Worm (Caenorhabditis elegans) whole organism, late embryonic: ENCODE measurements around the gene F42A6.5.
A peak's percentile ranks its signal among the peaks of the same experiment; 100 is the strongest.

Experiments used
- C08G9.2 ChIP-seq: sonication (generic microtip); optimal IDR thresholded peaks from 2 replicates; lab custom pipeline; 2016; ENCODE audit warnings: mild to moderate bottlenecking, missing genetic modification characterization, moderate library complexity, missing compliant biosample characterization
- C38D4.7 ChIP-seq: fragments of 200-800 bp; sonication (Bioruptor generic); optimal IDR thresholded peaks from 2 replicates; lab custom pipeline; 2018; ENCODE audit warnings: mild to moderate bottlenecking, missing genetic modification characterization, moderate library complexity, missing compliant biosample characterization
- K02D7.2 ChIP-seq: sonication (generic microtip); optimal IDR thresholded peaks from 2 replicates; lab custom pipeline; 2017; ENCODE audit warnings: mild to moderate bottlenecking, missing genetic modification characterization, missing compliant biosample characterization
- K09A11.1 ChIP-seq: sonication (generic microtip); optimal IDR thresholded peaks from 2 replicates; lab custom pipeline; 2017; ENCODE audit warnings: antibody characterized with exemption, mild to moderate bottlenecking, missing genetic modification characterization, missing compliant biosample characterization; ENCODE audit not compliant: insufficient read depth
- T23F11.4 ChIP-seq: fragments of 200-800 bp; sonication (Bioruptor generic); optimal IDR thresholded peaks from 2 replicates; lab custom pipeline; 2018; ENCODE audit warnings: mild to moderate bottlenecking, missing genetic modification characterization, missing compliant biosample characterization
- ahr-1 ChIP-seq: sonication (generic microtip); optimal IDR thresholded peaks from 2 replicates; lab custom pipeline; 2016; ENCODE audit warnings: missing genetic modification characterization, missing compliant biosample characterization
- ama-1 ChIP-seq: fragments of 150-350 bp; optimal IDR thresholded peaks from 2 replicates; lab custom pipeline; 2014
- ceh-14 ChIP-seq: sonication (generic microtip); optimal IDR thresholded peaks from 2 replicates; lab custom pipeline; 2016; ENCODE audit warnings: missing genotype, missing genetic modification characterization, missing compliant biosample characterization
- ceh-18 ChIP-seq: sonication (generic microtip); optimal IDR thresholded peaks from 2 replicates; lab custom pipeline; 2016; ENCODE audit warnings: missing genetic modification characterization, missing compliant biosample characterization
- ceh-19 ChIP-seq: fragments of 200-800 bp; sonication (Bioruptor generic); optimal IDR thresholded peaks from 2 replicates; lab custom pipeline; 2018; ENCODE audit warnings: mild to moderate bottlenecking, missing genetic modification characterization, missing compliant biosample characterization
- ceh-2 ChIP-seq: sonication (generic microtip); optimal IDR thresholded peaks from 2 replicates; lab custom pipeline; 2016; ENCODE audit warnings: missing genotype, missing genetic modification characterization, missing compliant biosample characterization
- ceh-24 ChIP-seq: sonication (generic microtip); optimal IDR thresholded peaks from 2 replicates; lab custom pipeline; 2016; ENCODE audit warnings: mild to moderate bottlenecking, missing genetic modification characterization, missing compliant biosample characterization
- ceh-30 ChIP-seq: fragments of 150-350 bp; optimal IDR thresholded peaks from 2 replicates; lab custom pipeline; 2014; ENCODE audit warnings: missing biosample characterization, missing genetic modification characterization
- ceh-31 ChIP-seq: sonication (generic microtip); optimal IDR thresholded peaks from 2 replicates; lab custom pipeline; 2016; ENCODE audit warnings: missing genetic modification characterization, missing compliant biosample characterization
- ceh-34 ChIP-seq: sonication (generic microtip); optimal IDR thresholded peaks from 2 replicates; lab custom pipeline; 2016; ENCODE audit warnings: mild to moderate bottlenecking, missing genetic modification characterization, missing compliant biosample characterization
- ceh-45 ChIP-seq: fragments of 200-800 bp; sonication (Bioruptor generic); IDR thresholded peaks from 2 replicates; pipeline ENCODE4 v1.3.6; 2022; ENCODE audit warnings: missing genetic modification reagents, missing genetic modification characterization, missing compliant biosample characterization
- dve-1 ChIP-seq: sonication (generic microtip); optimal IDR thresholded peaks from 2 replicates; lab custom pipeline; 2017; ENCODE audit warnings: antibody characterized with exemption, mild to moderate bottlenecking, missing genetic modification characterization, missing compliant biosample characterization
- elt-2 ChIP-seq: sonication (generic microtip); optimal IDR thresholded peaks from 2 replicates; lab custom pipeline; 2016; ENCODE audit warnings: missing genetic modification reagents, missing genetic modification characterization, missing compliant biosample characterization
- elt-4 ChIP-seq: sonication (generic microtip); optimal IDR thresholded peaks from 2 replicates; lab custom pipeline; 2016; ENCODE audit warnings: missing genetic modification characterization, missing compliant biosample characterization
- eyg-1 ChIP-seq: sonication (generic microtip); optimal IDR thresholded peaks from 2 replicates; lab custom pipeline; 2016; ENCODE audit warnings: missing genotype, missing genetic modification characterization, missing compliant biosample characterization
- fkh-10 ChIP-seq: fragments of 150-350 bp; optimal IDR thresholded peaks from 2 replicates; lab custom pipeline; 2014; ENCODE audit warnings: missing biosample characterization, missing genetic modification reagents, missing genetic modification characterization
- hlh-30 ChIP-seq: sonication (generic microtip); optimal IDR thresholded peaks from 2 replicates; lab custom pipeline; 2017; ENCODE audit warnings: antibody characterized with exemption, missing genetic modification characterization, missing compliant biosample characterization; ENCODE audit not compliant: insufficient read depth
- hlh-8 ChIP-seq: sonication (generic microtip); optimal IDR thresholded peaks from 2 replicates; lab custom pipeline; 2016; ENCODE audit warnings: missing genotype, missing genetic modification characterization, missing compliant biosample characterization
- lin-11 ChIP-seq: fragments of 200-800 bp; sonication (Bioruptor generic); optimal IDR thresholded peaks from 2 replicates; lab custom pipeline; 2018; ENCODE audit warnings: mild to moderate bottlenecking, missing genetic modification characterization, missing compliant biosample characterization
- mec-3 ChIP-seq: sonication (generic microtip); optimal IDR thresholded peaks from 2 replicates; lab custom pipeline; 2016; ENCODE audit warnings: borderline replicate concordance, missing genetic modification characterization, missing compliant biosample characterization
- nfya-1 ChIP-seq: sonication (generic microtip); optimal IDR thresholded peaks from 2 replicates; lab custom pipeline; 2017; ENCODE audit warnings: missing genetic modification characterization, mild to moderate bottlenecking, missing compliant biosample characterization, antibody characterized with exemption, moderate library complexity
- nhr-11 ChIP-seq: fragments of 150-350 bp; optimal IDR thresholded peaks from 2 replicates; lab custom pipeline; 2014; ENCODE audit warnings: missing biosample characterization, missing genetic modification characterization
- pag-3 ChIP-seq: sonication (generic microtip); optimal IDR thresholded peaks from 2 replicates; lab custom pipeline; 2016; ENCODE audit warnings: missing compliant biosample characterization, missing genetic modification characterization, borderline replicate concordance
- pax-1 ChIP-seq: fragments of 150-350 bp; optimal IDR thresholded peaks from 2 replicates; lab custom pipeline; 2014; ENCODE audit warnings: missing biosample characterization, missing genetic modification characterization
- pha-4 ChIP-seq: fragments of 150-350 bp; optimal IDR thresholded peaks from 2 replicates; lab custom pipeline; 2018; ENCODE audit warnings: missing biosample characterization, missing genetic modification reagents, missing genetic modification characterization
- pqm-1 ChIP-seq: sonication (generic microtip); optimal IDR thresholded peaks from 2 replicates; lab custom pipeline; 2016; ENCODE audit warnings: missing genetic modification characterization, missing compliant biosample characterization
- pros-1 ChIP-seq: fragments of 150-350 bp; optimal IDR thresholded peaks from 2 replicates; lab custom pipeline; 2014; ENCODE audit warnings: missing biosample characterization, missing genetic modification reagents, missing genetic modification characterization
- ref-2 ChIP-seq: sonication (generic microtip); optimal IDR thresholded peaks from 2 replicates; lab custom pipeline; 2016; ENCODE audit warnings: missing genetic modification characterization, missing compliant biosample characterization
- rnt-1 ChIP-seq: sonication (generic microtip); optimal IDR thresholded peaks from 2 replicates; lab custom pipeline; 2016; ENCODE audit warnings: missing genetic modification characterization, missing compliant biosample characterization
- sdc-2 ChIP-seq: sonication (generic microtip); optimal IDR thresholded peaks from 2 replicates; lab custom pipeline; 2016; ENCODE audit warnings: missing genotype, missing genetic modification characterization, missing compliant biosample characterization
- syd-9 ChIP-seq: sonication (generic microtip); optimal IDR thresholded peaks from 2 replicates; lab custom pipeline; 2016; ENCODE audit warnings: mild to moderate bottlenecking, missing genetic modification characterization, moderate library complexity, missing compliant biosample characterization
- tbx-2 ChIP-seq: sonication (generic microtip); optimal IDR thresholded peaks from 2 replicates; lab custom pipeline; 2016; ENCODE audit warnings: missing genetic modification characterization, missing compliant biosample characterization
- tbx-7 ChIP-seq: sonication (generic microtip); optimal IDR thresholded peaks from 2 replicates; lab custom pipeline; 2016; ENCODE audit warnings: missing genotype, missing genetic modification characterization, missing compliant biosample characterization
- unc-3 ChIP-seq, 2 experiments: fragments of 200-800 bp in 1 of 2; sonication (Bioruptor generic) in 1 of 2; sonication (generic microtip) in 1 of 2; conservative IDR thresholded peaks in 1 of 2; optimal IDR thresholded peaks in 1 of 2; 2 replicates each; pipeline versions ENCODE4 v1.3.6 to Lab custom; 2016 to 2022; ENCODE audit warnings: missing compliant biosample characterization in 2 of 2, missing genetic modification characterization in 2 of 2, missing genetic modification reagents in 1 of 2
- unc-42 ChIP-seq: sonication (generic microtip); optimal IDR thresholded peaks from 2 replicates; lab custom pipeline; 2016; ENCODE audit warnings: missing genotype, missing genetic modification characterization, missing compliant biosample characterization
- zip-5 ChIP-seq: sonication (generic microtip); optimal IDR thresholded peaks from 2 replicates; lab custom pipeline; 2016; ENCODE audit warnings: missing genetic modification characterization, missing compliant biosample characterization

F42A6.5 gene

DNA sequence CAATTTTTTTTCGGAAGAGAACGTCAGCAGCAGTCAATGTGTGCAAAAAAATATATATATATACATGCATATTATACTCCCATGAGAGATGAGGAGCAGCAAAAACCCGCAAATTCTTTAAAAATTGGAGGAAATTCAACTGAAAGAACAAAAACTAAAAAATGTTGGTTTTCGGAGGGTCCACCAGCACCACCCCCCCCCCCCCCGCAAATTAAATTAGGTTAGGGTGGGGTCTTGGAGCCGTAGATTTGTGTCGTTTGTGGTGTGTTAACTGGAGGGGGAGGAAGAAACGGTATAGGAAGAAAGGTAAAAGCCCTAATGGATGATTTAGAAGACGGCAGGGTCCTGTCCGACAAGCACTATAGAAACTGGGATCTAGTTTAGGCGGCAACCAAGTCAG, 16.7 kb upstream of the F42A6.5 start:
- no peak for TF ChIP-seq pha-4 (tag; lab: Kevin White, UChicago)
- TF ChIP-seq zip-5, result no peak
- TF ChIP-seq rnt-1, result no peak
- no peak for TF ChIP-seq ceh-19 (GFP tag; lab: Kevin White, UChicago)
- no peak for TF ChIP-seq eyg-1

DNA sequence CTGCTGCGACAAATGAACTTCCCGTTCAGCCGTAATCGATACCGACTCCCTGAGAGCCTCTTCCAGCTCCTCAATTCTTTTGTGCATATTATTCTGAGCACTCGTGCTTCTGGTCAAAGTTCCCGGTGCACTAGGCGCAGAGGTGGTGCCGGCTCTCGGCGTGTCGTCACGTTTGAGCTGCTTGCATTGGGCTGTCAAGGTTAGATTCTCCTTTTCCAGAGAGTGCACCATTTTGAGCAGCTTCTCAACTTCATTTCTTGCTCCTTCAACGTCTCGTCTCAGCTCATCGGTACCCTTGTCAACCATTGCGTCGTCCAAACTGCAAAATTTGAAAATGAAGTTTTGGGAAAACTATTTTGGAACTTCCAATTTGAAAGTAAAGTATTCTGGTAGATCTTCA, 13.8 kb upstream of the F42A6.5 start:
- TF ChIP-seq pqm-1 (tag; lab: Kevin White, UChicago) (no peak), tbx-2 (tag; lab: Kevin White, UChicago) (no peak), ahr-1 (tag; lab: Kevin White, UChicago) (no peak), ceh-45 (GFP tag; lab: Robert Waterston, UW) (no peak), hlh-8 (no peak), pros-1 (tag; lab: Kevin White, UChicago) (no peak), ceh-14 (tag; lab: Kevin White, UChicago) (no peak), zip-5 (no peak), ceh-18 (tag; lab: Kevin White, UChicago) (no peak), hlh-30 (no peak), C38D4.7 (GFP tag; lab: Kevin White, UChicago) (no peak), mec-3 (tag; lab: Kevin White, UChicago) (no peak), lin-11 (tag; lab: Kevin White, UChicago) (no peak), T23F11.4 (GFP tag; lab: Kevin White, UChicago) (no peak), sdc-2 (tag; lab: Kevin White, UChicago) (no peak), ceh-30 (tag; lab: Kevin White, UChicago) (no peak), pag-3 (tag; lab: Kevin White, UChicago) (no peak), dve-1 (tag; lab: Kevin White, UChicago) (no peak), ceh-2 (tag; lab: Kevin White, UChicago) (no peak)

DNA sequence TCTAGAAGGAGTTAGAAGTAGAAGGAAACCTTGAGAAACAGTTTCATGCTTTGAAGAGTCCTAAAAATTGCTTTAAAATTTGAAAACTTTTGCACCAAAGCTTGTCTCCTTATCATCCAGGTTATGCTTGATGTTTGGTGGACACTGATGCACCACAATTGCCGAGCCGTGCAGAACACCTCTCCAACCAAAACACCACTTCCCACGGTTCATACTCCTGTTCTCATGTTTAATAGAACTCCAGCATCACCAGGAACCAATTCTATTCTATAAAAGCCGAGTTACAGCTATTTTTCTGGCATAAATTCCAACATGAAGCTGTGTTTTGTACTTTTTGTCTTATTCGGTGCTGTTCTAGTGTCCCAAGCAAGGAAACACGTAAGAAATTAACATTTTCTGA, 9.5 kb upstream of the F42A6.5 start, which contains the start of gene F42A6.2:
Gene F42A6.2, plus strand, starts transcription at position 301 of the 400 bp plus-strand sequence.
- no peak for TF ChIP-seq ceh-18 (tag; lab: Kevin White, UChicago)
- no peak for TF ChIP-seq nhr-11
- TF ChIP-seq ceh-24 (tag; lab: Kevin White, UChicago), result no peak
- TF ChIP-seq ref-2, result no peak
- no peak for TF ChIP-seq fkh-10 (GFP tag; lab: Kevin White, UChicago)
- TF ChIP-seq lin-11 (tag; lab: Kevin White, UChicago), result no peak
- TF ChIP-seq pros-1 (tag; lab: Kevin White, UChicago), result no peak
- TF ChIP-seq hlh-30, result no peak
- no peak for TF ChIP-seq K09A11.1
- TF ChIP-seq C08G9.2, result no peak
- TF ChIP-seq elt-4, result no peak

DNA sequence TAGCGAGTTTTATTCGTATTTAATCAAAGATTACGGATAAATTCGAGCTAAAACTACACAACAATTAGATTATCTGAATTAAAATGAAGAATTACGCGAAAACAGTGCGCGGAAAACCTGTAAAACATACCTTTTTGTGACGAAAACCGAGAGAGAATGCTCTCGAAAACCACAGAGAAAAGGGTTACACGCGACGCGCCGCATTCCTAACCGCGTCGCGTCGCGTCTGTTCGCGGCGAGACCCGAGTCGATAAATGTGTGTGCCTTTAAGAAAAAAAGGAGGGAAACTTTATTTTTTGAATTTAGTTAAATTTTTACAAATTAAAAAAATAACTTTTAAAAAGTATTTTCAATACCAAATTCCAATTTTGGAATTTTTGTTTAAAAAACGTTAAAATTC, 7.0 kb upstream of the F42A6.5 start, which contains the start of gene hrpa-1:
Gene hrpa-1, minus strand, starts transcription at position 192 of the 400 bp plus-strand sequence.
- no peak for TF ChIP-seq syd-9
- peak; percentile 23 for TF ChIP-seq ceh-34 (tag; lab: Kevin White, UChicago)
- no peak for TF ChIP-seq ama-1 (lab: Kevin White, UChicago)
- peak; percentile 21 for TF ChIP-seq ceh-18 (tag; lab: Kevin White, UChicago)
- TF ChIP-seq ceh-31 (tag; lab: Kevin White, UChicago), result peak; percentile 59
- no peak for TF ChIP-seq C08G9.2
- TF ChIP-seq pha-4 (tag; lab: Kevin White, UChicago), result no peak
- TF ChIP-seq hlh-30, result peak; percentile 35
- no peak for TF ChIP-seq eyg-1
- no peak for TF ChIP-seq tbx-7
- no peak for TF ChIP-seq K02D7.2
- peak; percentile 70 for TF ChIP-seq rnt-1
- TF ChIP-seq unc-42 (tag; lab: Kevin White, UChicago), result peak; percentile 6
- TF ChIP-seq tbx-2 (tag; lab: Kevin White, UChicago), result peak; percentile 16
- peak; percentile 56 for TF ChIP-seq elt-2 (tag; lab: Kevin White, UChicago)
- no peak for TF ChIP-seq elt-4
- TF ChIP-seq unc-3 (GFP tag; conservative IDR thresholded peaks at IDR 0.05; lab: Robert Waterston, UW), result no peak
- TF ChIP-seq unc-3 (tag; optimal IDR thresholded peaks at IDR 0.05; lab: Kevin White, UChicago), result no peak
- peak; percentile 33 for TF ChIP-seq dve-1 (tag; lab: Kevin White, UChicago)
- no peak for TF ChIP-seq ceh-24 (tag; lab: Kevin White, UChicago)
- no peak for TF ChIP-seq fkh-10 (GFP tag; lab: Kevin White, UChicago)
- peak; percentile 81 for TF ChIP-seq pax-1
- peak; percentile 86 for TF ChIP-seq nfya-1 (tag; lab: Kevin White, UChicago)
